Fruit fly (Drosophila melanogaster): ENCODE measurements around the gene Cpr35B.

DNA sequence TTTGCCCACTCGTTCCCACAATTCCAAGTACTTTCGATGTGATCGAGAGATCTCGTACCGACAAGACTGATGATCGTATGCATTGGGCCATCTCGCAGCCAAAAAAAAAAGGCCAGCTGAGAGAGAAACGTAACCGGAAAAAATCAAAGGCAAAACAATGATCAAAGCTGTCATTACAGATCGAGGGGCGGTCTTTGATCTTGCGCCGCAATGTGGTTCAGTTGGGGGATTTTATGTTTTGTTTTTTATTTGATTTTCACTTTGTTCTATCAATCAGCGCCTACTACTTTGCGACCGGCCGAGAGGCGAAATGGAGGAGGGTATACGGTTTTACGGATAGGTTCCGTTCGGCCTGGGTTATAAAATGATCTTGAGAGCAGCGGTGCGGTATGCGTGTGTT lies 23.8 kb upstream of the Cpr35B start:
- TF ChIP-seq CG11247 (GFP tag; IDR thresholded peaks at IDR 0.05) = no peak
- no peak for TF ChIP-seq vnd (GFP tag; IDR thresholded peaks at IDR 0.05; ENCODE audit: partially characterized antibody)
- no peak for TF ChIP-seq row (GFP tag; IDR thresholded peaks at IDR 0.05)
- no peak for TF ChIP-seq CG9876 (GFP tag; optimal IDR thresholded peaks at IDR 0.05)
- no peak for TF ChIP-seq Hmr (GFP tag; optimal IDR thresholded peaks at IDR 0.05)
- no peak for TF ChIP-seq Awh (GFP tag; IDR thresholded peaks at IDR 0.05)
- no peak for TF ChIP-seq ERR (GFP tag; optimal IDR thresholded peaks at IDR 0.05)
- TF ChIP-seq PHDP (tag; optimal IDR thresholded peaks at IDR 0.05) = no peak
- TF ChIP-seq CG1792 (GFP tag; optimal IDR thresholded peaks at IDR 0.05) = no peak
- no peak for TF ChIP-seq slou (GFP tag; optimal IDR thresholded peaks at IDR 0.05)
- TF ChIP-seq Ravus (GFP tag; IDR thresholded peaks at IDR 0.05) = no peak
- TF ChIP-seq gfzf (GFP tag; optimal IDR thresholded peaks at IDR 0.05) = no peak
- TF ChIP-seq CG6175 (GFP tag; IDR thresholded peaks at IDR 0.05) = no peak
- TF ChIP-seq Dek (tag; optimal IDR thresholded peaks at IDR 0.05) = no peak

Measured in whole organism, embryonic.